Fruit fly (Drosophila melanogaster) whole organism, pupa: ENCODE results near the gene Fer1HCH.

Experiments used
- CG10348 ChIP-seq: fragments of 200-800 bp; sonication (Bioruptor generic); IDR thresholded peaks from 2 replicates; pipeline ENCODE4 v1.3.6; 2022; ENCODE audit warnings: missing biosample characterization, missing genetic modification characterization
- CG15710 ChIP-seq: fragments of 200-800 bp; sonication (Bioruptor generic); optimal IDR thresholded peaks from 2 replicates; lab custom pipeline; 2018; ENCODE audit warnings: missing biosample characterization, mild to moderate bottlenecking, missing genetic modification characterization, moderate library complexity

DNA sequence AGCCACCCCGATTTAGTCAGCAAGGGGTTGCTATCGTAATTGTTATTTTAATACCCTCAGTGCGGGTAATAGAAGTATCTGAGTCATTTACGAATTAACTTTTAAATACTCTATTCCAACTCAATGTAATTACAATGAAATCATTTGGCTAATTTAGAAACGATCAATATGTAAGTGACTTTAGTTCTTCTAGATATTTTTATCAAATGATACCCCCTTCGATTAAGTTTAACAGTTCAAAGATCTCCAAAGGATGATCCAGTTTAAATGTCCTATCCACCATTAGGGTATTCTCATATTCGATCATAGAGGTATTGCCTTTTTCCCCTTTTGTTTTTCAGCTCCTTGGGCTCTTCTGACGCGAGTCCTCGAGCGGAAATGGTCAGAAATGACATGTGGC lies 5.9 kb upstream of the Fer1HCH start:
- TF ChIP-seq CG15710 (tag; lab: Kevin White, UChicago) (no peak), CG10348 (GFP tag; lab: Robert Waterston, UW) (no peak)
